Worm (Caenorhabditis elegans) whole organism, L2 larva: ENCODE measurements around the gene R11E3.19.
A peak's percentile ranks its signal among the peaks of the same experiment; 100 is the strongest.

Experiments used
- C34F6.9 ChIP-seq: fragments of 150-350 bp; optimal IDR thresholded peaks from 2 replicates; lab custom pipeline; 2014; ENCODE audit warnings: missing biosample characterization, missing genetic modification characterization
- F13H6.1 ChIP-seq: sonication (generic microtip); optimal IDR thresholded peaks from 2 replicates; lab custom pipeline; 2016; ENCODE audit warnings: missing genetic modification characterization, missing compliant biosample characterization
- R02D3.7 ChIP-seq: fragments of 150-350 bp; optimal IDR thresholded peaks from 2 replicates; lab custom pipeline; 2014; ENCODE audit warnings: missing biosample characterization, missing genetic modification characterization
- Y55F3AM.14 ChIP-seq: fragments of 200-800 bp; sonication (Bioruptor generic); optimal IDR thresholded peaks from 2 replicates; lab custom pipeline; 2018; ENCODE audit warnings: mild to moderate bottlenecking, missing genetic modification characterization, missing compliant biosample characterization
- ZK546.5 ChIP-seq: sonication (generic microtip); optimal IDR thresholded peaks from 2 replicates; lab custom pipeline; 2017; ENCODE audit warnings: missing biosample characterization, missing genetic modification characterization
- alr-1 ChIP-seq: fragments of 150-350 bp; optimal IDR thresholded peaks from 2 replicates; lab custom pipeline; 2014; ENCODE audit warnings: missing biosample characterization, missing genetic modification characterization
- aly-2 ChIP-seq: fragments of 150-350 bp; optimal IDR thresholded peaks from 2 replicates; lab custom pipeline; 2014; ENCODE audit warnings: missing biosample characterization, missing genetic modification characterization
- ama-1 ChIP-seq: fragments of 150-350 bp; optimal IDR thresholded peaks from 2 replicates; lab custom pipeline; 2018; ENCODE audit warnings: inconsistent platforms
- blmp-1 ChIP-seq: sonication (generic microtip); optimal IDR thresholded peaks from 2 replicates; lab custom pipeline; 2017; ENCODE audit warnings: missing genetic modification characterization, mild to moderate bottlenecking, missing compliant biosample characterization, antibody characterized with exemption, moderate library complexity; ENCODE audit not compliant: insufficient read depth
- ceh-16 ChIP-seq: fragments of 150-350 bp; optimal IDR thresholded peaks from 2 replicates; lab custom pipeline; 2014; ENCODE audit warnings: missing biosample characterization, missing genetic modification characterization
- ceh-82 ChIP-seq: fragments of 150-350 bp; optimal IDR thresholded peaks from 2 replicates; lab custom pipeline; 2014; ENCODE audit warnings: missing biosample characterization, missing genetic modification characterization
- crh-2 ChIP-seq: sonication (generic microtip); optimal IDR thresholded peaks from 2 replicates; lab custom pipeline; 2017; ENCODE audit warnings: missing biosample characterization, missing genetic modification characterization
- dmd-4 ChIP-seq: sonication (generic microtip); optimal IDR thresholded peaks from 2 replicates; lab custom pipeline; 2017; ENCODE audit warnings: missing biosample characterization, missing genetic modification characterization
- egl-27 ChIP-seq: sonication (generic microtip); optimal IDR thresholded peaks from 3 replicates; lab custom pipeline; 2017; ENCODE audit warnings: missing biosample characterization, missing genetic modification reagents, missing genetic modification characterization
- elt-1 ChIP-seq: fragments of 150-350 bp; optimal IDR thresholded peaks from 2 replicates; lab custom pipeline; 2014; ENCODE audit warnings: missing biosample characterization, missing genetic modification characterization
- elt-3 ChIP-seq: sonication (generic microtip); optimal IDR thresholded peaks from 2 replicates; lab custom pipeline; 2017; ENCODE audit warnings: missing biosample characterization, missing genetic modification characterization
- fos-1 ChIP-seq: fragments of 150-350 bp; optimal IDR thresholded peaks from 2 replicates; lab custom pipeline; 2014; ENCODE audit warnings: missing biosample characterization, missing genetic modification characterization
- gmeb-1 ChIP-seq: fragments of 150-350 bp; optimal IDR thresholded peaks from 2 replicates; lab custom pipeline; 2014; ENCODE audit warnings: missing biosample characterization, missing genetic modification characterization
- lin-11 ChIP-seq: fragments of 150-350 bp; sonication (generic microtip); optimal IDR thresholded peaks from 2 replicates; lab custom pipeline; 2014; ENCODE audit warnings: missing biosample characterization, missing genetic modification characterization, inconsistent platforms, mixed read lengths
- lin-13 ChIP-seq: fragments of 150-350 bp; optimal IDR thresholded peaks from 2 replicates; lab custom pipeline; 2014; ENCODE audit warnings: missing biosample characterization, missing genetic modification reagents, missing genetic modification characterization
- lin-39 ChIP-seq: fragments of 150-350 bp; optimal IDR thresholded peaks from 2 replicates; lab custom pipeline; 2014; ENCODE audit warnings: missing biosample characterization, missing genetic modification reagents, missing genetic modification characterization
- lsy-2 ChIP-seq, 2 experiments: fragments of 150-350 bp in 1 of 2; sonication (generic microtip) in 1 of 2; optimal IDR thresholded peaks; 2 replicates each; lab custom pipeline; 2014 to 2017; ENCODE audit warnings: missing biosample characterization in 2 of 2, missing genetic modification characterization in 2 of 2
- mab-5 ChIP-seq: fragments of 150-350 bp; optimal IDR thresholded peaks from 2 replicates; lab custom pipeline; 2014; ENCODE audit warnings: missing biosample characterization, missing genetic modification characterization
- mbf-1 ChIP-seq: sonication (generic microtip); optimal IDR thresholded peaks from 2 replicates; lab custom pipeline; 2017; ENCODE audit warnings: missing biosample characterization, missing genetic modification characterization
- mdl-1 ChIP-seq, 2 experiments: fragments of 150-350 bp in 1 of 2; sonication (generic microtip) in 1 of 2; optimal IDR thresholded peaks; 2 replicates each; lab custom pipeline; 2017; ENCODE audit warnings: missing biosample characterization in 2 of 2, missing genetic modification characterization in 2 of 2
- nhr-10 ChIP-seq: sonication (generic microtip); optimal IDR thresholded peaks from 2 replicates; lab custom pipeline; 2017; ENCODE audit warnings: missing biosample characterization, missing genetic modification characterization
- nhr-11 ChIP-seq: fragments of 150-350 bp; optimal IDR thresholded peaks from 2 replicates; lab custom pipeline; 2014; ENCODE audit warnings: missing biosample characterization, missing genetic modification characterization
- nhr-12 ChIP-seq: fragments of 150-350 bp; optimal IDR thresholded peaks from 2 replicates; lab custom pipeline; 2014; ENCODE audit warnings: missing biosample characterization, missing genetic modification characterization
- nhr-129 ChIP-seq: fragments of 150-350 bp; optimal IDR thresholded peaks from 2 replicates; lab custom pipeline; 2014; ENCODE audit warnings: missing biosample characterization, missing genetic modification characterization
- nhr-21 ChIP-seq: fragments of 150-350 bp; optimal IDR thresholded peaks from 2 replicates; lab custom pipeline; 2014; ENCODE audit warnings: missing biosample characterization, missing genetic modification characterization
- nhr-23 ChIP-seq: fragments of 150-350 bp; optimal IDR thresholded peaks from 2 replicates; lab custom pipeline; 2014; ENCODE audit warnings: missing biosample characterization, missing genetic modification reagents, missing genetic modification characterization
- nhr-237 ChIP-seq: fragments of 150-350 bp; optimal IDR thresholded peaks from 2 replicates; lab custom pipeline; 2014; ENCODE audit warnings: missing biosample characterization, missing genetic modification characterization
- nhr-25 ChIP-seq: fragments of 150-350 bp; sonication (generic microtip); optimal IDR thresholded peaks from 3 replicates; lab custom pipeline; 2014; ENCODE audit warnings: missing biosample characterization, missing genetic modification characterization
- nhr-6 ChIP-seq: fragments of 150-350 bp; optimal IDR thresholded peaks from 2 replicates; lab custom pipeline; 2014; ENCODE audit warnings: missing biosample characterization, missing genetic modification characterization
- nhr-77 ChIP-seq: fragments of 150-350 bp; optimal IDR thresholded peaks from 2 replicates; lab custom pipeline; 2014; ENCODE audit warnings: missing biosample characterization, missing genetic modification characterization
- peb-1 ChIP-seq: fragments of 150-350 bp; optimal IDR thresholded peaks from 2 replicates; lab custom pipeline; 2014; ENCODE audit warnings: missing biosample characterization, missing genetic modification characterization
- sem-4 ChIP-seq: fragments of 150-350 bp; optimal IDR thresholded peaks from 2 replicates; lab custom pipeline; 2014; ENCODE audit warnings: missing biosample characterization, missing genetic modification reagents, missing genetic modification characterization
- skn-1 ChIP-seq: sonication (generic microtip); optimal IDR thresholded peaks from 2 replicates; lab custom pipeline; 2017; ENCODE audit warnings: missing biosample characterization, missing genetic modification characterization
- sma-3 ChIP-seq: sonication (generic microtip); optimal IDR thresholded peaks from 2 replicates; lab custom pipeline; 2016; ENCODE audit warnings: missing genetic modification reagents, missing genetic modification characterization, missing compliant biosample characterization
- sma-9 ChIP-seq, 2 experiments: fragments of 150-350 bp in 1 of 2; sonication (generic microtip) in 1 of 2; optimal IDR thresholded peaks; 2 replicates each; lab custom pipeline; 2014 to 2016; ENCODE audit warnings: missing genetic modification characterization in 2 of 2, mild to moderate bottlenecking in 1 of 2, missing biosample characterization in 1 of 2, missing compliant biosample characterization in 1 of 2, missing genetic modification reagents in 1 of 2, moderate library complexity in 1 of 2
- snpc-4 ChIP-seq: fragments of 150-350 bp; optimal IDR thresholded peaks from 2 replicates; lab custom pipeline; 2014; ENCODE audit warnings: missing biosample characterization, missing genetic modification characterization
- unc-39 ChIP-seq: fragments of 150-350 bp; optimal IDR thresholded peaks from 2 replicates; lab custom pipeline; 2014; ENCODE audit warnings: missing biosample characterization, missing genetic modification characterization
- unc-55 ChIP-seq: fragments of 150-350 bp; sonication (generic microtip); optimal IDR thresholded peaks from 3 replicates; lab custom pipeline; 2014; ENCODE audit warnings: missing biosample characterization, missing genetic modification reagents, missing genetic modification characterization
- unc-62 ChIP-seq: fragments of 150-350 bp; optimal IDR thresholded peaks from 2 replicates; lab custom pipeline; 2014; ENCODE audit warnings: missing biosample characterization, missing genetic modification reagents, missing genetic modification characterization
- zag-1 ChIP-seq: fragments of 150-350 bp; optimal IDR thresholded peaks from 2 replicates; lab custom pipeline; 2014; ENCODE audit warnings: missing biosample characterization, missing genetic modification characterization
- ztf-1 ChIP-seq: fragments of 200-800 bp; sonication (Bioruptor generic); conservative IDR thresholded peaks from 2 replicates; pipeline ENCODE4 v1.3.6; 2022; ENCODE audit warnings: missing genetic modification characterization, missing compliant biosample characterization
- ztf-11 ChIP-seq: sonication (generic microtip); optimal IDR thresholded peaks from 2 replicates; lab custom pipeline; 2017; ENCODE audit warnings: missing biosample characterization, missing genetic modification characterization
- ztf-4 ChIP-seq: fragments of 150-350 bp; optimal IDR thresholded peaks from 2 replicates; lab custom pipeline; 2014; ENCODE audit warnings: missing biosample characterization, missing genetic modification characterization

Gene R11E3.19

DNA sequence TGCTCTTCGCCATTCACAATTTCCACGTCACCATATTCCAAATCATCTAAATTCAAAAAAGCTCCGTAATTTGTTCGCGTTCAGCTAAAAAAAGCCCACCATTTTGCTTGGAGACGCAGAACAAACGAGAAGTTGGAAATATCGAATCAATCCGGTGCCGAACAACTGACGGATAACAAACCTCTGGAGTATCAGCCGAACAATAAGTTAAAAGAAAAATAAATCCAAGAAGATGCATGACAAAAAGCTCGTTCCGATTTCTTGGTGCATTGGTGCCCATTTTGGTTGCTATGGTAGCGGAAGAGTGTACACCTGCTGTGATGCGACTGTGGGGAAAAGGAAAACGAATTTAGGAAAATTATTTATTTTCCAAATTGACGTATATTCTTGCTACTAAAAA, 28.3 kb downstream of the R11E3.19 start, which contains the start of gene tctn-1:
TSS of gene tctn-1 (minus strand) at position 280 of the 400 bp plus-strand sequence.
- TF ChIP-seq mab-5: no peak
- peak; percentile 9 for TF ChIP-seq lin-13 (GFP tag; lab: Kevin White, UChicago)
- no peak for TF ChIP-seq dmd-4 (tag; lab: Kevin White, UChicago)
- TF ChIP-seq lsy-2 (tag; optimal IDR thresholded peaks at IDR 0.05; lab: Kevin White, UChicago): peak; percentile 29 to 56
- TF ChIP-seq nhr-129 (tag; lab: Kevin White, UChicago): peak; percentile 16
- no peak for TF ChIP-seq lin-11 (tag; lab: Kevin White, UChicago)
- peak; percentile 63 for TF ChIP-seq ama-1 (lab: Kevin White, UChicago)
- TF ChIP-seq nhr-77 (tag; lab: Kevin White, UChicago): no peak
- no peak for TF ChIP-seq skn-1 (tag; lab: Kevin White, UChicago)

DNA sequence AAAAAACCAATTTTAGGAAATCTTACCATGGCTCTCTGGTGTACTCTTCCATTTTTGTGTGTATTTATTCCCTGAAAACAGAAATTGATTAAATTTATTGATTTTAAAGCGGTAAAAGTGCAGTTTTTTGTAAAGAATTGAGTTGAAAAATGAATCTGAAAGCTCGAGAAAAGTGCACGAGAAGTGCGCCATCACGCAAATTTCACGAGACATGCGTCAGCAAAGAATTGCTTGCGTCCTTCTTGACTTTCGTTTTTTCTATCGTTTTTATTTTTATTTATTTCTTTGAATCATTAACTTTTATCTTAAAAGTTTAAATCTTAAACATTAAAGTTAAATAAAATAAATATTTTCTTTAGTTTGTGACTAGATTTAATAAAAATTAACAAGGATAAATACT, 30.5 kb downstream of the R11E3.19 start, which contains the start of gene timm-17B.1:
TSS of gene timm-17B.1 (minus strand) at position 71 of the 400 bp plus-strand sequence.
- peak; percentile 49 for TF ChIP-seq sma-3 (GFP tag; lab: Kevin White, UChicago)
- TF ChIP-seq lsy-2 (tag; optimal IDR thresholded peaks at IDR 0.05; lab: Kevin White, UChicago): peak; percentile 93 to 96
- TF ChIP-seq mbf-1: no peak
- TF ChIP-seq Y55F3AM.14 (GFP tag; lab: Kevin White, UChicago): no peak
- TF ChIP-seq nhr-11 (tag; lab: Kevin White, UChicago): no peak
- TF ChIP-seq blmp-1 (tag; lab: Kevin White, UChicago): no peak
- TF ChIP-seq sem-4 (tag; lab: Kevin White, UChicago): no peak
- TF ChIP-seq zag-1 (tag; lab: Kevin White, UChicago): no peak
- TF ChIP-seq ceh-16: peak; percentile 36
- TF ChIP-seq nhr-23: no peak
- TF ChIP-seq ztf-11 (tag; lab: Kevin White, UChicago): no peak
- TF ChIP-seq skn-1 (tag; lab: Kevin White, UChicago): no peak
- TF ChIP-seq lin-11 (tag; lab: Kevin White, UChicago): no peak
- no peak for TF ChIP-seq ztf-1 (GFP tag; lab: Robert Waterston, UW)
- peak; percentile 84 for TF ChIP-seq gmeb-1 (tag; lab: Kevin White, UChicago)
- TF ChIP-seq mab-5: peak; percentile 78
- no peak for TF ChIP-seq alr-1
- no peak for TF ChIP-seq ceh-82 (tag; lab: Kevin White, UChicago)
- no peak for TF ChIP-seq unc-62 (GFP tag; lab: Kevin White, UChicago)
- no peak for TF ChIP-seq unc-39 (tag; lab: Kevin White, UChicago)
- TF ChIP-seq nhr-6 (tag; lab: Kevin White, UChicago): peak; percentile 37
- peak; percentile 60 for TF ChIP-seq lin-13 (GFP tag; lab: Kevin White, UChicago)
- peak; percentile 35 for TF ChIP-seq F13H6.1 (tag; lab: Kevin White, UChicago)
- TF ChIP-seq nhr-10: no peak
- TF ChIP-seq aly-2: no peak
- TF ChIP-seq elt-1 (tag; lab: Kevin White, UChicago): no peak
- peak; percentile 93 for TF ChIP-seq C34F6.9 (tag; lab: Kevin White, UChicago)
- TF ChIP-seq dmd-4 (tag; lab: Kevin White, UChicago): peak; percentile 2
- peak; percentile 74 for TF ChIP-seq crh-2 (tag; lab: Kevin White, UChicago)
- no peak for TF ChIP-seq ztf-4 (tag; lab: Kevin White, UChicago)
- TF ChIP-seq nhr-77 (tag; lab: Kevin White, UChicago): no peak
- TF ChIP-seq fos-1 (tag; lab: Kevin White, UChicago): no peak
- no peak for TF ChIP-seq nhr-237 (tag; lab: Kevin White, UChicago)
- TF ChIP-seq lin-39 (tag; lab: Kevin White, UChicago): no peak
- TF ChIP-seq nhr-25 (tag; lab: Kevin White, UChicago): peak; percentile 73
- TF ChIP-seq nhr-12: no peak
- peak; percentile 62 for TF ChIP-seq R02D3.7 (tag; lab: Kevin White, UChicago)
- TF ChIP-seq unc-55 (GFP tag; lab: Kevin White, UChicago): peak; percentile 82
- TF ChIP-seq elt-3 (tag; lab: Kevin White, UChicago): no peak
- peak; percentile 27 for TF ChIP-seq ama-1 (lab: Kevin White, UChicago)
- peak; percentile 60 for TF ChIP-seq sma-9 (GFP tag; optimal IDR thresholded peaks at IDR 0.05; lab: Kevin White, UChicago)
- no peak for TF ChIP-seq sma-9 (tag; optimal IDR thresholded peaks at IDR 0.05; lab: Kevin White, UChicago)
- TF ChIP-seq mdl-1 (tag; optimal IDR thresholded peaks at IDR 0.05; lab: Kevin White, UChicago): peak in 1 of 2 experiments; percentile 9
- no peak for TF ChIP-seq egl-27
- peak; percentile 43 for TF ChIP-seq nhr-21 (tag; lab: Kevin White, UChicago)
- TF ChIP-seq ZK546.5 (tag; lab: Kevin White, UChicago): no peak
- peak; percentile 69 for TF ChIP-seq nhr-129 (tag; lab: Kevin White, UChicago)
- TF ChIP-seq peb-1 (tag; lab: Kevin White, UChicago): no peak
- peak; percentile 13 for TF ChIP-seq snpc-4 (tag; lab: Kevin White, UChicago)
